Fruit fly (Drosophila melanogaster) whole organism, embryonic: ENCODE results near the gene CG31344.

Experiments used
- B-H2 ChIP-seq: fragments of 200-800 bp; sonication (Bioruptor generic); optimal IDR thresholded peaks from 2 replicates; lab custom pipeline; 2018; ENCODE audit warnings: missing biosample characterization, mild to moderate bottlenecking, missing genetic modification characterization
- CG1024 ChIP-seq: fragments of 200-800 bp; sonication (Bioruptor generic); IDR thresholded peaks from 2 replicates; pipeline ENCODE4 v1.3.6; 2022; ENCODE audit warnings: missing biosample characterization, missing genetic modification characterization
- CG10431 ChIP-seq: fragments of 200-800 bp; sonication (Bioruptor generic); optimal IDR thresholded peaks from 3 replicates; lab custom pipeline; 2018; ENCODE audit warnings: missing biosample characterization, mild to moderate bottlenecking, missing genetic modification characterization
- CG12299 ChIP-seq: fragments of 200-800 bp; sonication (Bioruptor generic); optimal IDR thresholded peaks from 2 replicates; lab custom pipeline; 2018; ENCODE audit warnings: missing biosample characterization, mild to moderate bottlenecking, missing genetic modification characterization
- CG12942 ChIP-seq: fragments of 200-800 bp; sonication (Bioruptor generic); optimal IDR thresholded peaks from 3 replicates; lab custom pipeline; 2016; ENCODE audit warnings: missing biosample characterization, missing genetic modification characterization
- CG13123 ChIP-seq: fragments of 200-800 bp; sonication (Bioruptor generic); optimal IDR thresholded peaks from 2 replicates; lab custom pipeline; 2016; ENCODE audit warnings: missing biosample characterization, missing genetic modification characterization
- CG14014 ChIP-seq: fragments of 200-800 bp; sonication (Bioruptor generic); IDR thresholded peaks from 2 replicates; pipeline ENCODE4 v1.3.6; 2022; ENCODE audit warnings: missing biosample characterization, missing genetic modification characterization
- CG1529 ChIP-seq: fragments of 200-800 bp; sonication (Bioruptor generic); optimal IDR thresholded peaks from 3 replicates; lab custom pipeline; 2018; ENCODE audit warnings: missing biosample characterization, missing genetic modification characterization
- CG15514 ChIP-seq: fragments of 200-800 bp; sonication (Bioruptor generic); optimal IDR thresholded peaks from 3 replicates; lab custom pipeline; 2017; ENCODE audit warnings: missing biosample characterization, missing genetic modification characterization, mild to moderate bottlenecking, moderate library complexity, missing genetic modification reagents
- CG17186 ChIP-seq: fragments of 200-800 bp; sonication (Bioruptor generic); optimal IDR thresholded peaks from 3 replicates; lab custom pipeline; 2017; ENCODE audit warnings: missing biosample characterization, missing genetic modification reagents, missing genetic modification characterization
- CG17385 ChIP-seq: fragments of 200-800 bp; sonication (Bioruptor generic); optimal IDR thresholded peaks from 3 replicates; lab custom pipeline; 2018; ENCODE audit warnings: missing biosample characterization, mild to moderate bottlenecking, missing genetic modification characterization
- CG2199 ChIP-seq: fragments of 200-800 bp; sonication (Bioruptor generic); IDR thresholded peaks from 3 replicates; pipeline ENCODE4 v1.3.6; 2022; ENCODE audit warnings: missing biosample characterization, missing genetic modification characterization
- CG2678 ChIP-seq: fragments of 200-800 bp; sonication (Bioruptor generic); optimal IDR thresholded peaks from 3 replicates; lab custom pipeline; 2019; ENCODE audit warnings: missing biosample characterization, mild to moderate bottlenecking, missing genetic modification characterization, moderate library complexity
- CG33557 ChIP-seq: fragments of 200-800 bp; sonication (Bioruptor generic); optimal IDR thresholded peaks from 2 replicates; lab custom pipeline; 2019; ENCODE audit warnings: missing biosample characterization, mild to moderate bottlenecking, missing genetic modification characterization, moderate library complexity
- CG4617 ChIP-seq: fragments of 200-800 bp; sonication (Bioruptor generic); optimal IDR thresholded peaks from 3 replicates; lab custom pipeline; 2016; ENCODE audit warnings: missing biosample characterization, missing genetic modification characterization, borderline replicate concordance
- CG6272 ChIP-seq: fragments of 200-800 bp; sonication (Bioruptor generic); IDR thresholded peaks from 2 replicates; pipeline ENCODE4 v1.3.6; 2022; ENCODE audit warnings: missing biosample characterization, missing genetic modification characterization
- CG8290 ChIP-seq, 3 experiments: fragments of 200-800 bp; sonication (Bioruptor generic); optimal IDR thresholded peaks; 2 replicates each; lab custom pipeline; 2016 to 2019; ENCODE audit warnings: missing biosample characterization in 3 of 3, missing genetic modification characterization in 3 of 3, mild to moderate bottlenecking in 2 of 3, moderate library complexity in 1 of 3
- CG8924 ChIP-seq: fragments of 200-800 bp; optimal IDR thresholded peaks from 3 replicates; lab custom pipeline; 2019; ENCODE audit warnings: missing biosample characterization, mild to moderate bottlenecking, missing genetic modification characterization, moderate library complexity
- Doc2 ChIP-seq: fragments of 200-800 bp; sonication (Bioruptor generic); IDR thresholded peaks from 2 replicates; pipeline ENCODE4 v1.3.6; 2022; ENCODE audit warnings: missing biosample characterization, missing genetic modification characterization
- GATAe ChIP-seq: fragments of 200-800 bp; sonication (Bioruptor generic); conservative IDR thresholded peaks from 2 replicates; pipeline ENCODE4 v1.3.6; 2022; ENCODE audit warnings: missing biosample characterization, missing genetic modification characterization
- Mes4 ChIP-seq: fragments of 200-800 bp; sonication (Bioruptor generic); optimal IDR thresholded peaks from 2 replicates; lab custom pipeline; 2016; ENCODE audit warnings: missing biosample characterization, missing genetic modification characterization
- Oaz ChIP-seq: fragments of 200-800 bp; sonication (Bioruptor generic); IDR thresholded peaks from 2 replicates; pipeline ENCODE4 v1.3.6; 2022; ENCODE audit warnings: missing biosample characterization, missing genetic modification characterization
- Opbp ChIP-seq: fragments of 200-800 bp; sonication (Bioruptor generic); IDR thresholded peaks from 3 replicates; pipeline ENCODE4 v1.3.6; 2022; ENCODE audit warnings: missing biosample characterization, missing genetic modification characterization; ENCODE audit not compliant: partially characterized antibody
- Optix ChIP-seq: fragments of 200-800 bp; sonication (Bioruptor generic); IDR thresholded peaks from 3 replicates; pipeline ENCODE4 v1.3.6; 2022; ENCODE audit warnings: missing biosample characterization, missing genetic modification characterization
- Sox100B ChIP-seq: fragments of 200-800 bp; sonication (Bioruptor generic); optimal IDR thresholded peaks from 3 replicates; lab custom pipeline; 2018; ENCODE audit warnings: missing biosample characterization, mild to moderate bottlenecking, missing genetic modification characterization
- al ChIP-seq: fragments of 200-800 bp; sonication (Bioruptor generic); IDR thresholded peaks from 2 replicates; pipeline ENCODE4 v1.3.6; 2022; ENCODE audit warnings: missing biosample characterization, missing genetic modification characterization
- ara ChIP-seq: fragments of 200-800 bp; sonication (Bioruptor generic); IDR thresholded peaks from 2 replicates; pipeline ENCODE4 v1.3.6; 2022; ENCODE audit warnings: missing biosample characterization, missing genetic modification characterization
- bcd ChIP-seq: fragments of 200-800 bp; sonication (Bioruptor generic); optimal IDR thresholded peaks from 2 replicates; lab custom pipeline; 2017; ENCODE audit warnings: missing biosample characterization, mild to moderate bottlenecking, missing genetic modification characterization
- btn ChIP-seq: fragments of 200-800 bp; sonication (Bioruptor generic); optimal IDR thresholded peaks from 2 replicates; lab custom pipeline; 2016; ENCODE audit warnings: missing biosample characterization, missing genetic modification characterization
- cas ChIP-seq: fragments of 200-800 bp; sonication (Bioruptor generic); IDR thresholded peaks from 2 replicates; pipeline ENCODE4 v1.3.6; 2022; ENCODE audit warnings: missing biosample characterization, missing genetic modification characterization
- chn ChIP-seq: fragments of 200-800 bp; sonication (Bioruptor generic); optimal IDR thresholded peaks from 2 replicates; lab custom pipeline; 2016; ENCODE audit warnings: missing biosample characterization, missing genetic modification characterization
- croc ChIP-seq: fragments of 200-800 bp; sonication (Bioruptor generic); conservative IDR thresholded peaks from 3 replicates; pipeline ENCODE4 v1.3.6; 2022; ENCODE audit warnings: missing biosample characterization, missing genetic modification characterization
- danr ChIP-seq: fragments of 200-800 bp; sonication (Bioruptor generic); IDR thresholded peaks from 2 replicates; pipeline ENCODE4 v1.3.6; 2022; ENCODE audit warnings: missing biosample characterization, missing genetic modification characterization
- dysf ChIP-seq: fragments of 200-800 bp; sonication (Bioruptor generic); IDR thresholded peaks from 3 replicates; pipeline ENCODE4 v1.3.6; 2022; ENCODE audit warnings: missing biosample characterization, missing genetic modification characterization
- en ChIP-seq: fragments of 200-800 bp; sonication (Bioruptor generic); optimal IDR thresholded peaks from 2 replicates; lab custom pipeline; 2016; ENCODE audit warnings: missing biosample characterization, missing genetic modification characterization
- esg ChIP-seq: fragments of 200-800 bp; sonication (Bioruptor generic); conservative IDR thresholded peaks from 2 replicates; pipeline ENCODE4 v1.3.6; 2022; ENCODE audit warnings: missing biosample characterization, missing genetic modification characterization
- fu2 ChIP-seq: fragments of 200-800 bp; sonication (Bioruptor generic); optimal IDR thresholded peaks from 2 replicates; lab custom pipeline; 2016; ENCODE audit warnings: missing biosample characterization, missing genetic modification characterization
- gce ChIP-seq: fragments of 200-800 bp; sonication (Bioruptor generic); IDR thresholded peaks from 3 replicates; pipeline ENCODE4 v1.3.6; 2022; ENCODE audit warnings: missing biosample characterization, missing genetic modification characterization
- gsb-n ChIP-seq: fragments of 200-800 bp; sonication (Bioruptor generic); optimal IDR thresholded peaks from 3 replicates; lab custom pipeline; 2018; ENCODE audit warnings: missing biosample characterization, mild to moderate bottlenecking, missing genetic modification characterization
- her ChIP-seq: fragments of 200-800 bp; sonication (Bioruptor generic); optimal IDR thresholded peaks from 2 replicates; lab custom pipeline; 2016; ENCODE audit warnings: missing biosample characterization, missing genetic modification characterization
- lmd ChIP-seq: fragments of 200-800 bp; sonication (Bioruptor generic); IDR thresholded peaks from 2 replicates; pipeline ENCODE4 v1.3.6; 2022; ENCODE audit warnings: missing biosample characterization, missing genetic modification characterization
- phol ChIP-seq: fragments of 200-800 bp; sonication (Bioruptor generic); optimal IDR thresholded peaks from 3 replicates; lab custom pipeline; 2018; ENCODE audit warnings: missing biosample characterization, mild to moderate bottlenecking, missing genetic modification characterization, moderate library complexity
- slp2 ChIP-seq: fragments of 200-800 bp; sonication (Bioruptor generic); optimal IDR thresholded peaks from 2 replicates; lab custom pipeline; 2016; ENCODE audit warnings: missing biosample characterization, missing genetic modification characterization
- sug ChIP-seq: fragments of 200-800 bp; optimal IDR thresholded peaks from 2 replicates; lab custom pipeline; 2019; ENCODE audit warnings: missing biosample characterization, mild to moderate bottlenecking, missing genetic modification characterization, moderate library complexity
- tx ChIP-seq: fragments of 200-800 bp; sonication (Bioruptor generic); optimal IDR thresholded peaks from 2 replicates; lab custom pipeline; 2016; ENCODE audit warnings: missing biosample characterization, missing genetic modification characterization
- vfl ChIP-seq: fragments of 200-800 bp; sonication (Bioruptor generic); optimal IDR thresholded peaks from 2 replicates; lab custom pipeline; 2016; ENCODE audit warnings: missing biosample characterization, missing genetic modification characterization
- wdn ChIP-seq: fragments of 200-800 bp; sonication (Bioruptor generic); IDR thresholded peaks from 2 replicates; pipeline ENCODE4 v1.3.6; 2022; ENCODE audit warnings: missing biosample characterization, missing genetic modification characterization
- wor ChIP-seq: fragments of 200-800 bp; sonication (Bioruptor generic); IDR thresholded peaks from 2 replicates; pipeline ENCODE4 v1.3.6; 2022; ENCODE audit warnings: missing biosample characterization, missing genetic modification characterization
- yki ChIP-seq: fragments of >200 bp; optimal IDR thresholded peaks from 3 replicates; lab custom pipeline; 2018

CG31344 gene

DNA sequence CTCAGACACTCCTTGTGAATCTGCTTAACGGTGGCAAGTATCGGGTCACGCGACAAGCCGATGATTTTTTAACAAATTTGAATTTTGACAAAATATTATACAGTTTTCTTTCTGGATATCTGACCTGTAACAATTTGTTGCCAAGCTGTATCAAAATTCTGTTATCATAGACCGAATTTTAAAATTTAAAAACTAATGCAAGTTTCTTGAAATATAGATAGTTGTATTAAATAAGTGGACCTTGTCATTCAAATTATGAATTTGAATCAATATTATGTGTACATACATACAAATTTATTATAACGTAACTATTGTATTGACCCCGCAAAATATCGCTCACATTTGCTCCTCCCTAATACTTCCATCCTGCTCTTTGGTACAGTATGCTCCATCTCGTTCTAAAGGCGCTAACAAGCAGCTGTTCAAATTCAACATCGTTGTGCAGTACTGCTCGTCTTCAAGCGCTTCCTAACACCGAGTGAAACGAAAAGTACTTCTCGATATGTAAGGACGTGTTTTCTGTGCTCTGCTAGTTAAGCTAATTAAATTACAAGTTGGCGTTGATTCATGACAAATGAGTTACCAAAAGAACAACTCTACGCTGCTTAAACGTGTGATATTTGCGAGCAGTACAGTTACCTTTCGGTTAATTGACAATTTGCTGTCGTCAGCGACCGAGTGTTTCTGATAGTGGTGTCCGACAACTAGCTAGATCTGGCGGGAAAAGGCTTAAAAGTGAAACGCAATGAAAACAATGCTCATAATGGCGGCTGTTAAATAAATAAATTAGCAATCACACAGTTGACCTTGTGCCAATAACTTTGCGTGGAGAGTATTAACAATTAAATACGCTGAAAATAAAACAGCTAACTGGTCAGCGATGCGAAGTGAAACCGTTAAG is 28.7 kb downstream of the CG31344 start, which contains the start of the genes Kpc1 and CG42542 (continued):
- TF ChIP-seq al (GFP tag; lab: Robert Waterston, UW) (peak; percentile 27; the same call in 1 of the 2 replicates), CG8290 (GFP tag; optimal IDR thresholded peaks at IDR 0.05; lab: Kevin White, UChicago) (peak; percentile 43), CG8290 (tag; optimal IDR thresholded peaks at IDR 0.05; lab: Kevin White, UChicago) (peak; percentile 18 to 92), en (GFP tag; lab: Kevin White, UChicago) (peak; percentile 25), wdn (GFP tag; lab: Robert Waterston, UW) (peak; percentile 56), CG4617 (GFP tag; lab: Kevin White, UChicago) (peak; percentile 83), tx (GFP tag; lab: Kevin White, UChicago) (peak; percentile 60), CG14014 (peak; percentile 53; the same call in 1 of the 2 replicates), CG6272 (GFP tag; lab: Robert Waterston, UW) (no peak), CG1024 (GFP tag; lab: Robert Waterston, UW) (no peak), Optix (GFP tag; lab: Robert Waterston, UW) (peak; percentile 57; the same call in 1 of the 3 replicates), croc (GFP tag; lab: Robert Waterston, UW) (peak; percentile 33; the same call in 2 of the 3 replicates), vfl (GFP tag; lab: Kevin White, UChicago) (peak; percentile 63), lmd (GFP tag; lab: Robert Waterston, UW) (0 out of 2 replicates have a peak, but pooled peaks have one; percentile 35), slp2 (peak; percentile 67), CG13123 (GFP tag; lab: Kevin White, UChicago) (peak; percentile 17), CG10431 (GFP tag; lab: Kevin White, UChicago) (no peak), Opbp (GFP tag; lab: Robert Waterston, UW) (peak; percentile 82), CG15514 (GFP tag; lab: Kevin White, UChicago) (peak; percentile 81), ara (GFP tag; lab: Robert Waterston, UW) (peak; percentile 58; the same call in 1 of the 2 replicates), esg (peak; percentile 28; the same call in 1 of the 2 replicates), wor (GFP tag; lab: Robert Waterston, UW) (0 out of 2 replicates have a peak, but pooled peaks have one; percentile 22), danr (GFP tag; lab: Robert Waterston, UW) (peak; percentile 39; the same call in 1 of the 2 replicates), GATAe (GFP tag; lab: Robert Waterston, UW) (no peak), Mes4 (GFP tag; lab: Kevin White, UChicago) (peak; percentile 10), Doc2 (GFP tag; lab: Robert Waterston, UW) (no peak), gce (GFP tag; lab: Robert Waterston, UW) (no peak; the same call in 2 of the 3 replicates), CG8924 (tag; lab: Kevin White, UChicago) (peak; percentile 44), CG2678 (tag; lab: Kevin White, UChicago) (peak; percentile 3), gsb-n (peak; percentile 4), CG17186 (peak; percentile 20), cas (GFP tag; lab: Robert Waterston, UW) (peak; percentile 16; the same call in 1 of the 2 replicates), CG1529 (GFP tag; lab: Kevin White, UChicago) (no peak), CG17385 (peak; percentile 23), Sox100B (GFP tag; lab: Kevin White, UChicago) (no peak), CG12942 (GFP tag; lab: Kevin White, UChicago) (peak; percentile 69), phol (tag; lab: Kevin White, UChicago) (peak; percentile 54), CG2199 (GFP tag; lab: Robert Waterston, UW) (0 out of 3 replicates have a peak, but pooled peaks have one; percentile 47), yki (no peak), her (GFP tag; lab: Kevin White, UChicago) (peak; percentile 76), btn (peak; percentile 16), CG33557 (GFP tag; lab: Kevin White, UChicago) (peak; percentile 57), chn (peak; percentile 77), Oaz (GFP tag; lab: Robert Waterston, UW) (no peak), CG12299 (tag; lab: Kevin White, UChicago) (no peak), bcd (peak; percentile 69), fu2 (peak; percentile 50), sug (peak; percentile 63), B-H2 (GFP tag; lab: Kevin White, UChicago) (peak; percentile 79), dysf (GFP tag; lab: Robert Waterston, UW) (peak; percentile 44; the same call in 1 of the 3 replicates)
